Fruit fly (Drosophila melanogaster): ENCODE measurements around the gene beg.

Gene beg

DNA sequence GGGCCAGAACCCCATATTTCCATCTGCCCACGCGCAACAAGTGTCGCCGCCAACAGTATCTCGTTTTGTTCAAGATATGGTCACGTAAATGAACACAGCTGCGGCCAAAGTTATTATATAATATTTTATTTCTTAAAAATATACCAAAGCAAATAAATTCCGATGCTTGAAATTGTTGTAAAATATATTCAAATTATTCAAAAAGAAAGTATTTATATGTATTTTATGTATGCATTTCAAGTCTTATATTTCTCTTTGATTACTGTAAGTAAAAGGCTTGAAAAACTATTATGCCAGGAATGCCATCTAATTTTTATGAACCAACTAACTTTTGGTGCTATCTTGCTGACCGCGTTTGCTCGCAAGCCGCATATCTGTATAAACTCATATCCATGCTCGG lies 46.3 kb upstream of the beg start (continued):
- TF ChIP-seq Rx (GFP tag; IDR thresholded peaks at IDR 0.05) = no peak
- TF ChIP-seq tap (tag; optimal IDR thresholded peaks at IDR 0.05) = peak; percentile 2
- no peak for TF ChIP-seq CG17912 (GFP tag; optimal IDR thresholded peaks at IDR 0.05)
- TF ChIP-seq jing (GFP tag; optimal IDR thresholded peaks at IDR 0.05) = no peak
- peak; percentile 71 for TF ChIP-seq sens (GFP tag)
- no peak for TF ChIP-seq sna (GFP tag; IDR thresholded peaks at IDR 0.05; ENCODE audit: partially characterized antibody)
- no peak for TF ChIP-seq CG8765 (GFP tag; IDR thresholded peaks at IDR 0.05)
- TF ChIP-seq Sox100B (GFP tag; optimal IDR thresholded peaks at IDR 0.05) = no peak
- peak; percentile 37 to 53 for TF ChIP-seq bsh (GFP tag; optimal IDR thresholded peaks at IDR 0.05)
- peak; percentile 28 for TF ChIP-seq CG12219 (GFP tag; optimal IDR thresholded peaks at IDR 0.05)
- no peak for TF ChIP-seq pan (optimal IDR thresholded peaks at IDR 0.05)
- peak in 1 of 2 experiments; percentile 30 for TF ChIP-seq pan (GFP tag; optimal IDR thresholded peaks at IDR 0.05 in 1 of 2, IDR thresholded peaks at IDR 0.05 in 1 of 2)
- no peak for TF ChIP-seq bigmax (GFP tag; optimal IDR thresholded peaks at IDR 0.05)
- no peak for TF ChIP-seq pfk (GFP tag; optimal IDR thresholded peaks at IDR 0.05)
- TF ChIP-seq CG9817 (tag; optimal IDR thresholded peaks at IDR 0.05) = peak; percentile 10
- no peak for TF ChIP-seq crp (GFP tag; optimal IDR thresholded peaks at IDR 0.05)
- no peak for TF ChIP-seq Ada2b (GFP tag; IDR thresholded peaks at IDR 0.05)
- no peak for TF ChIP-seq CG10274 (GFP tag; optimal IDR thresholded peaks at IDR 0.05)
- no peak for TF ChIP-seq mirr (GFP tag; optimal IDR thresholded peaks at IDR 0.05)
- no peak for TF ChIP-seq NFAT (GFP tag; IDR thresholded peaks at IDR 0.05)
- no peak for TF ChIP-seq ranshi (GFP tag; IDR thresholded peaks at IDR 0.05)
- no peak for TF ChIP-seq cad (GFP tag; optimal IDR thresholded peaks at IDR 0.05)
- no peak for TF ChIP-seq CG1233 (GFP tag; optimal IDR thresholded peaks at IDR 0.05)
- TF ChIP-seq CG10209 (GFP tag; optimal IDR thresholded peaks at IDR 0.05) = no peak
- peak; percentile 54; the same call in 1 of the 3 replicates for TF ChIP-seq CG11695 (GFP tag; IDR thresholded peaks at IDR 0.05)
- no peak for TF ChIP-seq Dp (GFP tag; optimal IDR thresholded peaks at IDR 0.05)
- TF ChIP-seq CG17829 (tag; optimal IDR thresholded peaks at IDR 0.05) = peak; percentile 31
- no peak for TF ChIP-seq CG11247 (GFP tag; IDR thresholded peaks at IDR 0.05)
- TF ChIP-seq CG9437 (GFP tag; optimal IDR thresholded peaks at IDR 0.05) = peak; percentile 60
- TF ChIP-seq pnt (GFP tag; optimal IDR thresholded peaks at IDR 0.05) = no peak
- TF ChIP-seq tup (GFP tag; optimal IDR thresholded peaks at IDR 0.05) = no peak
- TF ChIP-seq CG1603 (tag; optimal IDR thresholded peaks at IDR 0.05) = no peak
- TF ChIP-seq slp2 (GFP tag; optimal IDR thresholded peaks at IDR 0.05) = no peak
- no peak for TF ChIP-seq Awh (GFP tag; IDR thresholded peaks at IDR 0.05)
- no peak for TF ChIP-seq CG13624 (GFP tag; optimal IDR thresholded peaks at IDR 0.05)
- peak; percentile 59 for TF ChIP-seq nom (GFP tag; optimal IDR thresholded peaks at IDR 0.05)
- TF ChIP-seq lola (GFP tag; optimal IDR thresholded peaks at IDR 0.05) = peak in 1 of 3 experiments; percentile 57
- TF ChIP-seq HLHmδ (GFP tag; optimal IDR thresholded peaks at IDR 0.05) = no peak
- no peak for TF ChIP-seq insv (GFP tag; optimal IDR thresholded peaks at IDR 0.05)
- TF ChIP-seq bcd (GFP tag; optimal IDR thresholded peaks at IDR 0.05) = peak; percentile 40
- TF ChIP-seq zf30C (GFP tag; optimal IDR thresholded peaks at IDR 0.05) = no peak
- TF ChIP-seq CG7963 (GFP tag; IDR thresholded peaks at IDR 0.05; ENCODE audit: partially characterized antibody) = no peak
- no peak for TF ChIP-seq tgo (GFP tag; IDR thresholded peaks at IDR 0.05)
- TF ChIP-seq ac (GFP tag; optimal IDR thresholded peaks at IDR 0.05) = no peak
- no peak for TF ChIP-seq CG11560 (tag; IDR thresholded peaks at IDR 0.05)
- TF ChIP-seq BEAF-32 (GFP tag; optimal IDR thresholded peaks at IDR 0.05) = no peak
- no peak for TF ChIP-seq TFAM (GFP tag; optimal IDR thresholded peaks at IDR 0.05)
- peak; percentile 43 for TF ChIP-seq CG10147 (GFP tag; optimal IDR thresholded peaks at IDR 0.05)
- TF ChIP-seq Rfx (GFP tag; IDR thresholded peaks at IDR 0.05) = peak; percentile 40
- TF ChIP-seq Taf1 (GFP tag; IDR thresholded peaks at IDR 0.05) = no peak
- no peak for TF ChIP-seq CG1529 (GFP tag; optimal IDR thresholded peaks at IDR 0.05)

Data from whole organism, embryonic.